Worm (Caenorhabditis elegans): Measurements from ENCODE around the gene F43H9.4.

The F43H9.4 gene

DNA sequence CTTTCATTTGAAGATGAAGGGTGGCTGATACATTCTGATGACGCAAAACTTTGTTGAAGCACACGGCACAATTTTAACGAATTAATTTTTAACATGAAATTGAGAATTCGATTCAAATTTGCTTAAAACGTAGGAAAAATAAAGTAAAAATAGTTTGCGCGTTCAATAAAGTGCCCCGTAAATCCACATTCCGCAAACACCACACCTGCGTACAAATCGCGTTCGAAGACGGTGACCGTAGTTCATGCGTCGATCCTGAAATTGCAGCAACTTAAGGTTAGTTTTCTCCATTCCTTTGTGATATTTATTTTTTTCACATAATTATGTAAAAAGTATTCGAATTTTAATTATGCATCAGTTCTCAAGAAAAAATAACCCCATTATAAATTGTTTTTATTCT is 1.8 kb upstream of the F43H9.4 start, which contains the start of gene F43H9.3:
Gene F43H9.3 (minus strand): TSS at position 189 of the 400 bp plus-strand sequence.
- TF ChIP-seq lin-11 (tag; optimal IDR thresholded peaks at IDR 0.05) (no peak), nhr-77 (tag; optimal IDR thresholded peaks at IDR 0.05) (no peak), fos-1 (tag; optimal IDR thresholded peaks at IDR 0.05) (peak; percentile 0), ztf-4 (tag; optimal IDR thresholded peaks at IDR 0.05) (no peak), lsy-2 (tag; optimal IDR thresholded peaks at IDR 0.05) (peak in 1 of 2 experiments; percentile 88), R02D3.7 (tag; optimal IDR thresholded peaks at IDR 0.05) (peak; percentile 62), nhr-25 (tag; optimal IDR thresholded peaks at IDR 0.05) (no peak), ama-1 (optimal IDR thresholded peaks at IDR 0.05) (no peak), elt-3 (tag; optimal IDR thresholded peaks at IDR 0.05) (no peak)

DNA sequence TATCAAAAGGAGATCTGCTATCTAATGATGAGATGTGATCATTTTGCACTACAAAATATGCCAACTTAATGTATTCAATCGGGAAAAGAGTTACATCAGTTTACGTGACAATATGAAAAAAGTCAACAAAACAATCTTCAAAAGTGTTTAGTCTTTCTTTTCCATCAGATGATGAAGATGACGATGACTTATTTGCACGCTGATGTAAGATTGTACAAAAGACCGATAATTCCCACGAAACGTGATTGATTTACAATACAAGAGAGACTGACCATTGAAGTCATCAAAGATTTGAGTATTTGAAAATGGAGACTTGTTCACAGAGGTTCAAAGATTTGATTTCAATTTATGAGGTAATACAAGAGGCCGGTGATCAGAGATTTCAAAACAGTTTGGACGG is 1.2 kb upstream of the F43H9.4 start:
- TF ChIP-seq nhr-129 (tag; optimal IDR thresholded peaks at IDR 0.05) (peak; percentile 95), nhr-11 (tag; optimal IDR thresholded peaks at IDR 0.05) (no peak), nhr-21 (tag; optimal IDR thresholded peaks at IDR 0.05) (peak; percentile 42), blmp-1 (tag; optimal IDR thresholded peaks at IDR 0.05; ENCODE audit: insufficient read depth) (peak; percentile 20), sma-9 (GFP tag; optimal IDR thresholded peaks at IDR 0.05) (peak; percentile 77), sma-9 (tag; optimal IDR thresholded peaks at IDR 0.05) (no peak), ztf-1 (GFP tag; conservative IDR thresholded peaks at IDR 0.05) (no peak), nhr-6 (tag; optimal IDR thresholded peaks at IDR 0.05) (peak; percentile 13), ztf-4 (tag; optimal IDR thresholded peaks at IDR 0.05) (no peak), mdl-1 (tag; optimal IDR thresholded peaks at IDR 0.05) (peak in 1 of 2 experiments; percentile 8), nhr-77 (tag; optimal IDR thresholded peaks at IDR 0.05) (no peak), nhr-25 (tag; optimal IDR thresholded peaks at IDR 0.05) (peak; percentile 87)

DNA sequence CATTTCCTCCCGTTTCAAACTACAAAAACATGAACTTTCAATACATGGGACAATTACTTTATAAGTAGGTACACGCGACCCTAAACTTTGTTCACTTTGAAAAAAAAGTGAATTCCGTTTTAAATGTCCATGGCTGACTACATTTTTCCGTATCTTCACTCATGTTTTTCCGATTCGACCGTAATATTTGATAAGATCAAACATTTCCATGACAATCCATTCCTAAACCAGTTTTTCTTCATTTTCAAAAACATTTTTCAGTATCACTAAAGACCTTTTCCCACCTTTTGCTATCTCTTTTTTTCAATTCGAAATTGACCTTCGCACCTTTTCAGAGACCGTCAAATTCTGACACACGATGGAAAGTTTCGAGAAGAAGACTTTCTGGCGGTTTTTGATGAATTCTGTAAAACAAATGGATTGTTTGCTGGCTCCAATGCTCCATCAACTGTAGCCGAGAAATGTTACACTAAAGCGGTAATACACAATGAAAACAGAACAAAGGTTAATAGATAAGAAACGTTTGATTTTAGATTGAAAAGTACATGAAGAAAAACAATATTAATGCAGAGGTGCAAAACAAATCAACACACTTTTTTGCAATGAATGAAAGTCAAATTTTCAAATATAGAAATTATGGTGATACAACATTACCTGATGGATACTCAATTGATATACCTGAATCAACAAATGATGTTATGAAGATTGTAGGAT is 1.1 kb downstream of the F43H9.4 start:
- TF ChIP-seq skn-1 (tag; optimal IDR thresholded peaks at IDR 0.05) (no peak), ama-1 (optimal IDR thresholded peaks at IDR 0.05) (no peak), unc-55 (GFP tag; optimal IDR thresholded peaks at IDR 0.05) (no peak), Y55F3AM.14 (GFP tag; optimal IDR thresholded peaks at IDR 0.05) (no peak), C34F6.9 (tag; optimal IDR thresholded peaks at IDR 0.05) (no peak), lin-39 (tag; optimal IDR thresholded peaks at IDR 0.05) (no peak), crh-2 (tag; optimal IDR thresholded peaks at IDR 0.05) (no peak), nhr-25 (tag; optimal IDR thresholded peaks at IDR 0.05) (peak; percentile 56), blmp-1 (tag; optimal IDR thresholded peaks at IDR 0.05; ENCODE audit: insufficient read depth) (peak; percentile 42), ztf-4 (tag; optimal IDR thresholded peaks at IDR 0.05) (no peak), nhr-237 (tag; optimal IDR thresholded peaks at IDR 0.05) (no peak), mab-5 (tag; optimal IDR thresholded peaks at IDR 0.05) (no peak), sma-3 (GFP tag; optimal IDR thresholded peaks at IDR 0.05) (peak; percentile 18), sma-9 (GFP tag; optimal IDR thresholded peaks at IDR 0.05) (peak; percentile 70), sma-9 (tag; optimal IDR thresholded peaks at IDR 0.05) (no peak), nhr-6 (tag; optimal IDR thresholded peaks at IDR 0.05) (no peak), elt-1 (tag; optimal IDR thresholded peaks at IDR 0.05) (no peak)

ce11 chrV:8028825-8029489 is 2.4 kb downstream of the F43H9.4 start, which contains the start of gene oma-2:
TSS of gene oma-2 (plus strand) at chrV:8029439.
- no peak for TF ChIP-seq nhr-23 (tag; optimal IDR thresholded peaks at IDR 0.05)

DNA sequence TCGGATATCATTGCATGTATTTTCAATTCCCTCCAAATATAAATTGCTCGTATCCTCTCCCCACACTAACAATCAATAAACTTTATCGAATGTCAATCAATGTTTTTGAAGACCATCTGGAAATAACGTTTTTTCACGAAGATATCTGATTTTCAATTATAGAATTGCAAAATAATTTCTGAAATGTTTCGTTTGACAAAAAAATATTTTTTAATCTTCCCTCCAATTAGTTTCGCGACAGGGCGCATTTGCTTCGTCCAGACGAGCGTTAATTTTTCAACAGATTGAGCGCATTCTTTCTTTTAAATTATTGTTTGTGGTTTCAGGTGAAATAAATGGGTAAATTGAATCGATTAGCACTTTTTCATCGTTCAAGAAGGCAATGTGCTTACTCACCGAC is 4.6 kb downstream of the F43H9.4 start, which contains the start of gene vars-1:
Gene vars-1 (plus strand): TSS at position 291 of the 400 bp plus-strand sequence.
- peak; percentile 66 for TF ChIP-seq C34F6.9 (tag; optimal IDR thresholded peaks at IDR 0.05)
- peak; percentile 13 for TF ChIP-seq nhr-129 (tag; optimal IDR thresholded peaks at IDR 0.05)
- no peak for TF ChIP-seq lin-39 (tag; optimal IDR thresholded peaks at IDR 0.05)
- TF ChIP-seq aly-2 (tag; optimal IDR thresholded peaks at IDR 0.05) = no peak
- TF ChIP-seq lsy-2 (tag; optimal IDR thresholded peaks at IDR 0.05) = peak in 1 of 2 experiments; percentile 76
- TF ChIP-seq nhr-77 (tag; optimal IDR thresholded peaks at IDR 0.05) = no peak
- no peak for TF ChIP-seq alr-1 (tag; optimal IDR thresholded peaks at IDR 0.05)
- TF ChIP-seq mab-5 (tag; optimal IDR thresholded peaks at IDR 0.05) = no peak
- no peak for TF ChIP-seq R02D3.7 (tag; optimal IDR thresholded peaks at IDR 0.05)
- no peak for TF ChIP-seq sem-4 (tag; optimal IDR thresholded peaks at IDR 0.05)
- peak; percentile 64 for TF ChIP-seq unc-55 (GFP tag; optimal IDR thresholded peaks at IDR 0.05)
- peak; percentile 42 for TF ChIP-seq sma-9 (GFP tag; optimal IDR thresholded peaks at IDR 0.05)
- no peak for TF ChIP-seq sma-9 (tag; optimal IDR thresholded peaks at IDR 0.05)
- TF ChIP-seq zag-1 (tag; optimal IDR thresholded peaks at IDR 0.05) = no peak
- TF ChIP-seq snpc-4 (tag; optimal IDR thresholded peaks at IDR 0.05) = no peak
- peak; percentile 97 for TF ChIP-seq gmeb-1 (tag; optimal IDR thresholded peaks at IDR 0.05)
- no peak for TF ChIP-seq unc-62 (GFP tag; optimal IDR thresholded peaks at IDR 0.05)
- TF ChIP-seq ztf-1 (GFP tag; conservative IDR thresholded peaks at IDR 0.05) = no peak
- TF ChIP-seq nhr-21 (tag; optimal IDR thresholded peaks at IDR 0.05) = peak; percentile 48
- no peak for TF ChIP-seq skn-1 (tag; optimal IDR thresholded peaks at IDR 0.05)
- peak; percentile 29 for TF ChIP-seq nhr-25 (tag; optimal IDR thresholded peaks at IDR 0.05)
- TF ChIP-seq F13H6.1 (tag; optimal IDR thresholded peaks at IDR 0.05) = no peak
- TF ChIP-seq sma-3 (GFP tag; optimal IDR thresholded peaks at IDR 0.05) = peak; percentile 43
- no peak for TF ChIP-seq nhr-11 (tag; optimal IDR thresholded peaks at IDR 0.05)
- TF ChIP-seq blmp-1 (tag; optimal IDR thresholded peaks at IDR 0.05; ENCODE audit: insufficient read depth) = no peak
- no peak for TF ChIP-seq mdl-1 (tag; optimal IDR thresholded peaks at IDR 0.05)
- TF ChIP-seq Y55F3AM.14 (GFP tag; optimal IDR thresholded peaks at IDR 0.05) = no peak
- TF ChIP-seq lin-13 (GFP tag; optimal IDR thresholded peaks at IDR 0.05) = peak; percentile 35
- no peak for TF ChIP-seq elt-3 (tag; optimal IDR thresholded peaks at IDR 0.05)
- TF ChIP-seq egl-27 (tag; optimal IDR thresholded peaks at IDR 0.05) = peak; percentile 4
- peak; percentile 50 for TF ChIP-seq crh-2 (tag; optimal IDR thresholded peaks at IDR 0.05)
